Fruit fly (Drosophila melanogaster) whole organism, prepupa: ENCODE results near the gene CG32829.

Experiments used
- CG10631 ChIP-seq: fragments of 200-800 bp; sonication (Bioruptor generic); optimal IDR thresholded peaks from 2 replicates; lab custom pipeline; 2016; ENCODE audit warnings: missing biosample characterization, missing genetic modification characterization
- CG10669 ChIP-seq: fragments of 200-800 bp; sonication (Bioruptor generic); optimal IDR thresholded peaks from 3 replicates; lab custom pipeline; 2018; ENCODE audit warnings: missing biosample characterization, mild to moderate bottlenecking, missing genetic modification characterization, moderate library complexity
- CG11294 ChIP-seq: fragments of 200-800 bp; sonication (Bioruptor generic); IDR thresholded peaks from 2 replicates; pipeline ENCODE4 v1.3.6; 2022; ENCODE audit warnings: missing biosample characterization, missing genetic modification characterization
- CG1621 ChIP-seq: fragments of 200-800 bp; sonication (Bioruptor generic); optimal IDR thresholded peaks from 3 replicates; lab custom pipeline; 2018; ENCODE audit warnings: missing biosample characterization, mild to moderate bottlenecking, missing genetic modification characterization
- CG16779 ChIP-seq: fragments of 200-800 bp; sonication (Bioruptor generic); optimal IDR thresholded peaks from 3 replicates; lab custom pipeline; 2017; ENCODE audit warnings: missing biosample characterization, mild to moderate bottlenecking, missing genetic modification characterization
- CG34406 ChIP-seq: fragments of 200-800 bp; sonication (Bioruptor generic); optimal IDR thresholded peaks from 3 replicates; lab custom pipeline; 2016; ENCODE audit warnings: missing biosample characterization, missing genetic modification characterization
- CG3919 ChIP-seq: fragments of 200-800 bp; sonication (Bioruptor generic); optimal IDR thresholded peaks from 3 replicates; lab custom pipeline; 2016; ENCODE audit warnings: missing biosample characterization, missing genetic modification characterization
- CG6163 ChIP-seq: fragments of 200-800 bp; sonication (Bioruptor generic); IDR thresholded peaks from 3 replicates; pipeline ENCODE4 v1.3.6; 2022; ENCODE audit warnings: missing biosample characterization, missing genetic modification characterization
- CG6792 ChIP-seq: fragments of 200-800 bp; sonication (Bioruptor generic); optimal IDR thresholded peaks from 3 replicates; lab custom pipeline; 2016; ENCODE audit warnings: missing biosample characterization, missing genetic modification characterization
- CG6808 ChIP-seq: fragments of 200-800 bp; sonication (Bioruptor generic); optimal IDR thresholded peaks from 3 replicates; lab custom pipeline; 2017; ENCODE audit warnings: missing biosample characterization, missing genetic modification characterization, mild to moderate bottlenecking, moderate library complexity, missing genetic modification reagents
- CG6854 ChIP-seq: fragments of 200-800 bp; sonication (Bioruptor generic); optimal IDR thresholded peaks from 2 replicates; lab custom pipeline; 2017; ENCODE audit warnings: missing biosample characterization, mild to moderate bottlenecking, missing genetic modification characterization
- CG8119 ChIP-seq: fragments of 200-800 bp; sonication (Bioruptor generic); IDR thresholded peaks from 3 replicates; pipeline ENCODE4 v1.3.6; 2022; ENCODE audit warnings: missing biosample characterization, missing genetic modification characterization
- CG8319 ChIP-seq: fragments of 200-800 bp; sonication (Bioruptor generic); optimal IDR thresholded peaks from 3 replicates; lab custom pipeline; 2016; ENCODE audit warnings: missing biosample characterization, missing genetic modification characterization
- CG8632 ChIP-seq: fragments of 200-800 bp; sonication (Bioruptor generic); optimal IDR thresholded peaks from 3 replicates; lab custom pipeline; 2016; ENCODE audit warnings: missing biosample characterization, missing genetic modification characterization
- Eip78C ChIP-seq: fragments of 200-800 bp; sonication (Bioruptor generic); peaks from one replicate; lab custom pipeline; 2016; ENCODE audit warnings: missing biosample characterization, missing genetic modification characterization
- Eip93F ChIP-seq: fragments of 200-800 bp; sonication (Bioruptor generic); optimal IDR thresholded peaks from 2 replicates; lab custom pipeline; 2016; ENCODE audit warnings: missing biosample characterization, mild to moderate bottlenecking, missing genetic modification characterization
- Ets96B ChIP-seq: fragments of 200-800 bp; optimal IDR thresholded peaks from 2 replicates; lab custom pipeline; 2019; ENCODE audit warnings: missing biosample characterization, mild to moderate bottlenecking, missing genetic modification characterization, moderate library complexity
- Gug ChIP-seq: fragments of 200-800 bp; sonication (Bioruptor generic); IDR thresholded peaks from 2 replicates; pipeline ENCODE4 v1.3.6; 2022; ENCODE audit warnings: missing biosample characterization, missing genetic modification characterization
- Hr4 ChIP-seq: fragments of 200-800 bp; sonication (Bioruptor generic); optimal IDR thresholded peaks from 3 replicates; lab custom pipeline; 2016; ENCODE audit warnings: missing biosample characterization, missing genetic modification characterization
- Met ChIP-seq: fragments of 200-800 bp; sonication (Bioruptor generic); optimal IDR thresholded peaks from 3 replicates; lab custom pipeline; 2016; ENCODE audit warnings: missing biosample characterization, missing genetic modification characterization
- Sox102F ChIP-seq: fragments of 200-800 bp; sonication (Bioruptor generic); optimal IDR thresholded peaks from 2 replicates; lab custom pipeline; 2016; ENCODE audit warnings: missing biosample characterization, mild to moderate bottlenecking, missing genetic modification characterization
- Sox15 ChIP-seq: fragments of 200-800 bp; sonication (Bioruptor generic); optimal IDR thresholded peaks from 3 replicates; lab custom pipeline; 2016; ENCODE audit warnings: missing biosample characterization, missing genetic modification characterization
- acj6 ChIP-seq: fragments of 200-800 bp; sonication (Bioruptor generic); optimal IDR thresholded peaks from 3 replicates; lab custom pipeline; 2016; ENCODE audit warnings: missing biosample characterization, missing genetic modification characterization
- dsx ChIP-seq: fragments of 200-800 bp; optimal IDR thresholded peaks from 3 replicates; lab custom pipeline; 2019; ENCODE audit warnings: missing biosample characterization, mild to moderate bottlenecking, missing genetic modification characterization, moderate library complexity; ENCODE audit not compliant: poor library complexity, severe bottlenecking
- esn ChIP-seq: fragments of 200-800 bp; sonication (Bioruptor generic); optimal IDR thresholded peaks from 2 replicates; lab custom pipeline; 2016; ENCODE audit warnings: missing biosample characterization, mild to moderate bottlenecking, missing genetic modification characterization, moderate library complexity
- fd85E ChIP-seq: fragments of 200-800 bp; sonication (Bioruptor generic); optimal IDR thresholded peaks from 3 replicates; lab custom pipeline; 2016; ENCODE audit warnings: missing biosample characterization, missing genetic modification characterization
- fkh ChIP-seq: fragments of 200-800 bp; sonication (Bioruptor generic); optimal IDR thresholded peaks from 3 replicates; lab custom pipeline; 2017; ENCODE audit warnings: missing biosample characterization, mild to moderate bottlenecking, missing genetic modification characterization, moderate library complexity
- net ChIP-seq: fragments of 200-800 bp; sonication (Bioruptor generic); optimal IDR thresholded peaks from 3 replicates; lab custom pipeline; 2016; ENCODE audit warnings: missing biosample characterization, missing genetic modification characterization
- spab ChIP-seq: fragments of 200-800 bp; sonication (Bioruptor generic); optimal IDR thresholded peaks from 2 replicates; lab custom pipeline; 2017; ENCODE audit warnings: missing biosample characterization, mild to moderate bottlenecking, missing genetic modification characterization, missing genetic modification reagents
- svp ChIP-seq: fragments of 200-800 bp; sonication (Bioruptor generic); peaks from one replicate; lab custom pipeline; 2016; ENCODE audit warnings: missing biosample characterization, missing genetic modification characterization
- topi ChIP-seq: fragments of 200-800 bp; sonication (Bioruptor generic); optimal IDR thresholded peaks from 3 replicates; lab custom pipeline; 2016; ENCODE audit warnings: missing biosample characterization, missing genetic modification characterization

The CG32829 gene

DNA sequence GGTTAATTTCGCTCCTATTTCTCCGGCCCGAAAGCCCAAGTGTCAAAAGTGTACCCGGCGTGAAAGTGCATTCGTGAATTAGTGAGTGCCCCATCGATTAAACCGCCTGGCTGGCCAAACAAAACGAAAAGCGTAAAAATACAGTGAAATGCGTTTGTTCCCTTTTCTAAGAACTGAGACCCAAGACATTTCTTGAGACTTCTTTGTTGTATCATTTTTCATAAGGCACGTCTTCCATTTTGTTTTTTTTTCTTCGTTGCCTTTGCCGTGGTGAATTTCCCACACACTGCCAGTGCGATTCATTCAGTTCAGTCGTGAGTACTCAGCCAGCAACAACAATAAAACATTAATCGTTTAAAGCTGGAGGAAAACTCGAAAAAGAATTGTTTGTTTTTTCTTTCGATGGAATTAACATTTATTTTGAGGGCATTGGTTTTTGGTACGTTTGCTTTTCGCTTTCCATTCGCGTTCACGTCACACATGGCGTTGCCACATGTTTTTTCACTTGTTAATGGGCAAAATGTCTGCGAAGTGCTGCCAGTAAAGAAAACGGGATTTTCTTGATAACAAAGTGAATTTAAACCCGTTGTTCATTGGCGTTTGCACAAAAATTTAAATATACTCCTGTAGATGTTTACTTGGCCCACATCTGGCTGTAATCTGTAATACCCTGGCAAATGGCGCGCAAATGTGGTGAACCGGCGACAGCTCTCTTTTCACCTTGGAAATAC lies 5.3 kb upstream of the CG32829 start (continued):
- peak; percentile 10 for TF ChIP-seq CG6808 (GFP tag; lab: Kevin White, UChicago)
- TF ChIP-seq esn, result peak; percentile 26
- no peak for TF ChIP-seq spab (GFP tag; lab: Kevin White, UChicago)
- TF ChIP-seq Eip93F (GFP tag; lab: Kevin White, UChicago), result no peak
- no peak for TF ChIP-seq Sox102F
- no peak for TF ChIP-seq CG8319

DNA sequence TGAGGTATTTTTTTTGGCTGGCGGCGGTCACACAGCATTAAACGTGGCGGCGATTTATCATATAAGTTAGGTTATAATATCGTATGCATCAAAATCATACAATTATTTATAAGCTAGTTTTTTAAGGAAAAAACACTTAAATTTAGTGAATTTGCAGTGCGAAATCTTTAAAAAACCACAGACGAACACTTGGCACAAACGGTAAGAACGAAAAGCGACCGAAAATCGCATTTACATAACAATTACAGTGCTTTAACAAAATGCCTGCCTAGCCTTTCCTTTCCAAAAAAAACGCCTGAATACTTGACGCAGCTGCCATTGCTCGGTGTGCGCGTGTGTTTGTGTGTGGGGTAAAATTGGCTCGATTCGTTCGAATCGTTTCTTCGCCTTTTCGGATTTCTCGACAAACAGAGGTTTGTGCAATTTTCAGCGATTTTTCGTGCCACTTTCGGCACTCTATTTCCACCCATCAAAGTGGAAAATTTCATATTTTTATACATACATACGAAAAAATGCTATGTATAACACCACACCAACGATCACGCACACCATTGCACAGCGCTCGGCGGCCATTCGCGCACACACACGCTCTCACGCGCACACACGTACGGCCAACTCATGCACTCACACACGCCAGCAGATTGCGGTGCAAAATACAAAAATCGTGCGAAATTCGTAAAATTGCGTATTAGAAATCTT lies 4.6 kb upstream of the CG32829 start, which contains the start of gene Hrb27C:
TSS of gene Hrb27C (plus strand) at position 44 of the 699 bp plus-strand sequence.
- no peak for TF ChIP-seq topi (GFP tag; lab: Kevin White, UChicago)
- no peak for TF ChIP-seq Sox15 (GFP tag; lab: Kevin White, UChicago)
- TF ChIP-seq CG11294, result no peak
- TF ChIP-seq CG6792 (GFP tag; lab: Kevin White, UChicago), result no peak
- TF ChIP-seq dsx (GFP tag; lab: Kevin White, UChicago), result no peak
- TF ChIP-seq Gug (GFP tag; lab: Robert Waterston, UW), result no peak
- TF ChIP-seq CG6163 (GFP tag; lab: Robert Waterston, UW), result no peak
- TF ChIP-seq CG1621, result no peak
- no peak for TF ChIP-seq acj6 (GFP tag; lab: Kevin White, UChicago)
- no peak for TF ChIP-seq Met (GFP tag; lab: Kevin White, UChicago)
- TF ChIP-seq CG16779 (tag; lab: Kevin White, UChicago), result peak; percentile 22
- no peak for TF ChIP-seq spab (GFP tag; lab: Kevin White, UChicago)
- TF ChIP-seq Eip78C (GFP tag; lab: Kevin White, UChicago), result peak; percentile 31
- peak; percentile 5 for TF ChIP-seq CG6854 (GFP tag; lab: Kevin White, UChicago)
- peak; percentile 14 for TF ChIP-seq CG34406 (GFP tag; lab: Kevin White, UChicago)
- no peak for TF ChIP-seq CG8632 (GFP tag; lab: Kevin White, UChicago)
- TF ChIP-seq CG8119 (GFP tag; lab: Robert Waterston, UW), result no peak

dm6 chr2L:6919850-6920660 lies 3.8 kb upstream of the CG32829 start, which contains the start of gene x16:
Gene x16 (minus strand): TSS chr2L:6920210.
- no peak for TF ChIP-seq fd85E (GFP tag; lab: Kevin White, UChicago)
- no peak for TF ChIP-seq CG10631 (GFP tag; lab: Kevin White, UChicago)
- peak; percentile 28 for TF ChIP-seq CG1621
- TF ChIP-seq fkh, result no peak
- no peak for TF ChIP-seq Ets96B
- TF ChIP-seq svp (GFP tag; lab: Kevin White, UChicago), result peak; percentile 63
- no peak for TF ChIP-seq spab (GFP tag; lab: Kevin White, UChicago)
- no peak for TF ChIP-seq net (GFP tag; lab: Kevin White, UChicago)
- peak; percentile 31 for TF ChIP-seq Eip78C (GFP tag; lab: Kevin White, UChicago)
- TF ChIP-seq acj6 (GFP tag; lab: Kevin White, UChicago), result no peak
- TF ChIP-seq CG10669, result no peak
- no peak for TF ChIP-seq CG3919 (GFP tag; lab: Kevin White, UChicago)
- no peak for TF ChIP-seq CG8119 (GFP tag; lab: Robert Waterston, UW)
- no peak for TF ChIP-seq CG6854 (GFP tag; lab: Kevin White, UChicago)
- TF ChIP-seq CG16779 (tag; lab: Kevin White, UChicago), result no peak

- TF ChIP-seq CG1621, result peak; percentile 67
- TF ChIP-seq Hr4, result no peak
Observed at dm6 chr2L:6919203-6919849, 3.1 kb upstream of the CG32829 start.
